Worm (Caenorhabditis elegans): ENCODE data around the gene nhr-267.
"Not testable (repeated sequence)": the region's sequence is repeated elsewhere in the genome, so short reads cannot be mapped to it uniquely, and the experiment has no call there.

nhr-267 gene

ce11 chrIV:9286305-9286704, at the start of gene nhr-267:
nhr-267 (minus strand) TSS chrIV:9286405.
- not testable (repeated sequence) for TF ChIP-seq aly-1 (tag; optimal IDR thresholded peaks at IDR 0.05); scrt-1 (GFP tag; IDR thresholded peaks at IDR 0.05); sea-1 (GFP tag; conservative IDR thresholded peaks at IDR 0.05)

DNA sequence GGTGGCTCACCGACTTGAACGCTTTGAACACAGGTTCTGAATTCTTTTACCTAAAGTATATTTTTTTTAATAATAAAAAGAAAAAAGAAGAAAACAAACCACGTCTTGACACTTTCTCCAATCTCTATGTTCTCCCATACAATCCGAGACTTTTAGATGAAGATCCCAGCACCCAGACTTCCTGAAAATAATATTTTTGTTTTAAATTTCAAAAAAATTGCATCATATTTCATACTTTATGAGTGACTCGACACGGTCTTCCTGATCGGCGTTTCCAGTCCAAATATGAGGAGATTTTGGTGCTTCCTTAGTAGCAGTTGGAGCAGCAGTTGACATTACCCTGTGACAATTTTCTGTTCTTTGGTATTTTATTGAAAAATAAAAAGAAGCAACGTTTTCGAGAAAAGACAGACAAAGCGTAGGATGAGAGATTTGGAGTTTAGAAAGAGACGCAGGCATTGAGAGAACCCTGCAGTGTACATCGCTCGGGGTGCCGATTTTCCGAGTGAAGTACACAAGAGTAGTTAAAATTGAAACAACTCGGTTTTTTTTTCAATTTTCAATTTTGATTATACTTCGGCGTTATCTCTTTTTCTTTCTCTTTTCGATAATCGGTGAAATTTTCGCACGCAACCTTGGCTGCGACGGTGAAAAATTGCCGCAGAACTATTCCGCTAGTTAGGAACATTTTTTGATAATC, 49.5 kb upstream of the nhr-267 start, which contains the start of the genes coa-4 and T20D3.14:
coa-4 (minus strand) TSS at position 51 of the 700 bp plus-strand sequence.
T20D3.14 (minus strand) TSS at position 358 of the 700 bp plus-strand sequence.
- no peak for TF ChIP-seq hnd-1 (tag; optimal IDR thresholded peaks at IDR 0.05)
- TF ChIP-seq ama-1 (optimal IDR thresholded peaks at IDR 0.05) = no peak
- TF ChIP-seq B0310.2 (tag; optimal IDR thresholded peaks at IDR 0.05) = no peak
- TF ChIP-seq sea-1 (GFP tag; conservative IDR thresholded peaks at IDR 0.05) = no peak
- no peak for TF ChIP-seq flt-1 (GFP tag; IDR thresholded peaks at IDR 0.05)
- no peak for TF ChIP-seq tbx-11 (GFP tag; IDR thresholded peaks at IDR 0.05)
- no peak for TF ChIP-seq hmg-4 (GFP tag; optimal IDR thresholded peaks at IDR 0.05)
- no peak for TF ChIP-seq aly-1 (tag; optimal IDR thresholded peaks at IDR 0.05)
- no peak for TF ChIP-seq tra-4 (tag; optimal IDR thresholded peaks at IDR 0.05)
- no peak for TF ChIP-seq hmbx-1 (tag; optimal IDR thresholded peaks at IDR 0.05)
- no peak for TF ChIP-seq scrt-1 (GFP tag; IDR thresholded peaks at IDR 0.05)
- no peak for TF ChIP-seq pes-1 (GFP tag; IDR thresholded peaks at IDR 0.05)
- TF ChIP-seq F13C5.2 (tag; optimal IDR thresholded peaks at IDR 0.05) = no peak
- no peak for TF ChIP-seq tbx-37 (GFP tag; conservative IDR thresholded peaks at IDR 0.05)
- TF ChIP-seq ets-7 (tag; optimal IDR thresholded peaks at IDR 0.05) = no peak
- TF ChIP-seq ceh-13 (GFP tag; optimal IDR thresholded peaks at IDR 0.05) = no peak
- no peak for TF ChIP-seq ceh-36 (tag; optimal IDR thresholded peaks at IDR 0.05)

ce11 chrIV:9333007-9333406, 46.8 kb upstream of the nhr-267 start:
- TF ChIP-seq F13C5.2 (tag; optimal IDR thresholded peaks at IDR 0.05) (no peak), B0310.2 (tag; optimal IDR thresholded peaks at IDR 0.05) (no peak), ceh-36 (tag; optimal IDR thresholded peaks at IDR 0.05) (no peak), tbx-11 (GFP tag; IDR thresholded peaks at IDR 0.05) (no peak)

DNA sequence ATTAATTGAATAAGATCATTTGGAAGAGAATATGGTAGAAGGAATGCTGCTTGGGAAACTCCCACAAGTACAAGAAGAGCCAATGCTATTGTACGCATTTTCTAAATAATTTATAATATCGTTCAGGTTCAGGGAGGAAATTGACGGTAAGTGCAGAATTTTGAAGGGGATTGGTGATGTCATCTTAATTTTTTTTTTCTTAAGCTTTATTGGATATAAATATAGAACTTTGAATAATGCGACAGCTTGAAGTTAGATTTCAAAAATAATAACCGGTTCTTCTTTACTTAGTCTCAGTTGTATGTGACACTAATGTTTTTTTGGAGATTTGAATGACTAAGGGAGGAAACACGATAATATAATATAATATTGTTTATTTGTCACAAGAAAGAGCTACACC, 44.5 kb upstream of the nhr-267 start, which contains the start of gene nspg-7.1:
nspg-7.1 (minus strand) TSS at position 101 of the 400 bp plus-strand sequence.
- no peak for TF ChIP-seq pes-1 (GFP tag; IDR thresholded peaks at IDR 0.05)
- no peak for TF ChIP-seq ceh-13 (GFP tag; optimal IDR thresholded peaks at IDR 0.05)
- no peak for TF ChIP-seq B0310.2 (tag; optimal IDR thresholded peaks at IDR 0.05)

- no peak for TF ChIP-seq hnd-1 (tag; optimal IDR thresholded peaks at IDR 0.05)
- TF ChIP-seq tbx-37 (GFP tag; conservative IDR thresholded peaks at IDR 0.05) = no peak
- TF ChIP-seq scrt-1 (GFP tag; IDR thresholded peaks at IDR 0.05) = no peak
- TF ChIP-seq flt-1 (GFP tag; IDR thresholded peaks at IDR 0.05) = no peak
- no peak for TF ChIP-seq ceh-36 (tag; optimal IDR thresholded peaks at IDR 0.05)
- TF ChIP-seq ceh-13 (GFP tag; optimal IDR thresholded peaks at IDR 0.05) = no peak
- no peak for TF ChIP-seq tbx-11 (GFP tag; IDR thresholded peaks at IDR 0.05)
- TF ChIP-seq ama-1 (optimal IDR thresholded peaks at IDR 0.05) = no peak
- no peak for TF ChIP-seq hmbx-1 (tag; optimal IDR thresholded peaks at IDR 0.05)
- TF ChIP-seq tra-4 (tag; optimal IDR thresholded peaks at IDR 0.05) = no peak
- TF ChIP-seq F13C5.2 (tag; optimal IDR thresholded peaks at IDR 0.05) = no peak
- TF ChIP-seq ets-7 (tag; optimal IDR thresholded peaks at IDR 0.05) = no peak
- TF ChIP-seq sea-1 (GFP tag; conservative IDR thresholded peaks at IDR 0.05) = no peak
- TF ChIP-seq pes-1 (GFP tag; IDR thresholded peaks at IDR 0.05) = no peak
- TF ChIP-seq hmg-4 (GFP tag; optimal IDR thresholded peaks at IDR 0.05) = no peak
Observed at ce11 chrIV:9327706-9328105, 41.5 kb upstream of the nhr-267 start, which contains the start of gene clec-183. clec-183 (plus strand) TSS chrIV:9328006.

- no peak for TF ChIP-seq B0310.2 (tag; optimal IDR thresholded peaks at IDR 0.05)
- TF ChIP-seq hnd-1 (tag; optimal IDR thresholded peaks at IDR 0.05) = no peak
- TF ChIP-seq flt-1 (GFP tag; IDR thresholded peaks at IDR 0.05) = no peak
- TF ChIP-seq tra-4 (tag; optimal IDR thresholded peaks at IDR 0.05) = no peak
- TF ChIP-seq ceh-13 (GFP tag; optimal IDR thresholded peaks at IDR 0.05) = no peak
- TF ChIP-seq tbx-11 (GFP tag; IDR thresholded peaks at IDR 0.05) = no peak
- no peak for TF ChIP-seq F13C5.2 (tag; optimal IDR thresholded peaks at IDR 0.05)
- TF ChIP-seq aly-1 (tag; optimal IDR thresholded peaks at IDR 0.05) = no peak
- TF ChIP-seq pes-1 (GFP tag; IDR thresholded peaks at IDR 0.05) = no peak
- TF ChIP-seq tbx-37 (GFP tag; conservative IDR thresholded peaks at IDR 0.05) = no peak
Observed at ce11 chrIV:9323989-9324506, 37.8 kb upstream of the nhr-267 start, which contains the start of the genes nspg-11 and F49C12.15. nspg-11 (minus strand) TSS chrIV:9324089. F49C12.15 (plus strand) TSS chrIV:9324456.

ce11 chrIV:9322489-9322888, 36.3 kb upstream of the nhr-267 start:
- TF ChIP-seq ceh-36 (tag; optimal IDR thresholded peaks at IDR 0.05) (no peak), sea-1 (GFP tag; conservative IDR thresholded peaks at IDR 0.05) (no peak), hnd-1 (tag; optimal IDR thresholded peaks at IDR 0.05) (no peak), tbx-11 (GFP tag; IDR thresholded peaks at IDR 0.05) (no peak), hmg-4 (GFP tag; optimal IDR thresholded peaks at IDR 0.05) (no peak), tbx-37 (GFP tag; conservative IDR thresholded peaks at IDR 0.05) (no peak), ets-7 (tag; optimal IDR thresholded peaks at IDR 0.05) (no peak), aly-1 (tag; optimal IDR thresholded peaks at IDR 0.05) (no peak), F13C5.2 (tag; optimal IDR thresholded peaks at IDR 0.05) (no peak), pes-1 (GFP tag; IDR thresholded peaks at IDR 0.05) (no peak), ama-1 (optimal IDR thresholded peaks at IDR 0.05) (no peak), flt-1 (GFP tag; IDR thresholded peaks at IDR 0.05) (no peak)

Data from whole organism, early embryonic.